Fruit fly (Drosophila melanogaster) whole organism, embryonic: Measurements from ENCODE around the gene ZnT63C.

Experiments
- Asciz ChIP-seq: fragments of 200-800 bp; sonication (Bioruptor generic); optimal IDR thresholded peaks from 2 replicates; lab custom pipeline; 2017; ENCODE audit warnings: missing biosample characterization, mild to moderate bottlenecking, missing genetic modification characterization, missing genetic modification reagents
- CG10267 ChIP-seq: fragments of 200-800 bp; sonication (Bioruptor generic); optimal IDR thresholded peaks from 2 replicates; lab custom pipeline; 2018; ENCODE audit warnings: missing biosample characterization, mild to moderate bottlenecking, missing genetic modification characterization, moderate library complexity
- CG10654 ChIP-seq: fragments of 200-800 bp; sonication (Bioruptor generic); optimal IDR thresholded peaks from 2 replicates; lab custom pipeline; 2016; ENCODE audit warnings: missing biosample characterization, missing genetic modification characterization
- CG11504 ChIP-seq: fragments of 200-800 bp; sonication (Bioruptor generic); optimal IDR thresholded peaks from 3 replicates; lab custom pipeline; 2019; ENCODE audit warnings: missing biosample characterization, mild to moderate bottlenecking, missing genetic modification characterization, moderate library complexity
- CG13624 ChIP-seq: fragments of 200-800 bp; sonication (Bioruptor generic); optimal IDR thresholded peaks from 2 replicates; lab custom pipeline; 2016; ENCODE audit warnings: missing biosample characterization, missing genetic modification characterization
- CG1529 ChIP-seq: fragments of 200-800 bp; sonication (Bioruptor generic); optimal IDR thresholded peaks from 3 replicates; lab custom pipeline; 2018; ENCODE audit warnings: missing biosample characterization, missing genetic modification characterization
- CG1602 ChIP-seq: fragments of 200-800 bp; sonication (Bioruptor generic); optimal IDR thresholded peaks from 3 replicates; lab custom pipeline; 2016; ENCODE audit warnings: missing biosample characterization, missing genetic modification characterization
- CG17186 ChIP-seq: fragments of 200-800 bp; sonication (Bioruptor generic); optimal IDR thresholded peaks from 3 replicates; lab custom pipeline; 2017; ENCODE audit warnings: missing biosample characterization, missing genetic modification reagents, missing genetic modification characterization
- CG18599 ChIP-seq: fragments of 200-800 bp; sonication (Bioruptor generic); optimal IDR thresholded peaks from 3 replicates; lab custom pipeline; 2017; ENCODE audit warnings: missing biosample characterization, missing genetic modification characterization, mild to moderate bottlenecking, moderate library complexity, missing genetic modification reagents
- CG31441 ChIP-seq: fragments of 200-800 bp; sonication (Bioruptor generic); IDR thresholded peaks from 2 replicates; pipeline ENCODE4 v1.3.6; 2022; ENCODE audit warnings: missing biosample characterization, missing genetic modification characterization
- CG6272 ChIP-seq: fragments of 200-800 bp; sonication (Bioruptor generic); IDR thresholded peaks from 2 replicates; pipeline ENCODE4 v1.3.6; 2022; ENCODE audit warnings: missing biosample characterization, missing genetic modification characterization
- CG7839 ChIP-seq: fragments of 200-800 bp; sonication (Bioruptor generic); optimal IDR thresholded peaks from 3 replicates; lab custom pipeline; 2018; ENCODE audit warnings: missing biosample characterization, mild to moderate bottlenecking, missing genetic modification characterization, moderate library complexity
- CHES-1-like ChIP-seq: fragments of 200-800 bp; sonication (Bioruptor generic); optimal IDR thresholded peaks from 2 replicates; lab custom pipeline; 2016; ENCODE audit warnings: missing biosample characterization, missing genetic modification characterization
- Chrac-16 ChIP-seq: fragments of 200-800 bp; sonication (Bioruptor generic); optimal IDR thresholded peaks from 3 replicates; lab custom pipeline; 2016; ENCODE audit warnings: missing biosample characterization, missing genetic modification characterization
- Dfd ChIP-seq, 2 experiments: fragments of >200 bp; optimal IDR thresholded peaks; 2 replicates each; lab custom pipeline; 2017; ENCODE audit warnings: missing biosample characterization in 2 of 2, missing genetic modification characterization in 2 of 2
- E2f2 ChIP-seq: fragments of 200-800 bp; sonication (Bioruptor generic); IDR thresholded peaks from 2 replicates; pipeline ENCODE4 v1.3.6; 2022; ENCODE audit warnings: missing biosample characterization, missing genetic modification characterization
- Fer2 ChIP-seq: fragments of 200-800 bp; sonication (Bioruptor generic); optimal IDR thresholded peaks from 2 replicates; lab custom pipeline; 2018; ENCODE audit warnings: missing biosample characterization, mild to moderate bottlenecking, missing genetic modification characterization, moderate library complexity
- Gug ChIP-seq: fragments of 200-800 bp; sonication (Bioruptor generic); IDR thresholded peaks from 4 replicates; pipeline ENCODE4 v1.3.6; 2022; ENCODE audit warnings: missing biosample characterization, missing genetic modification characterization
- HLH3B ChIP-seq: fragments of 200-800 bp; sonication (Bioruptor generic); IDR thresholded peaks from 2 replicates; pipeline ENCODE4 v1.3.6; 2022; ENCODE audit warnings: missing biosample characterization, missing genetic modification characterization
- HLH4C ChIP-seq: fragments of 200-800 bp; sonication (Bioruptor generic); IDR thresholded peaks from 3 replicates; pipeline ENCODE4 v1.3.6; 2022; ENCODE audit warnings: missing biosample characterization, missing genetic modification characterization; ENCODE audit not compliant: partially characterized antibody
- Mes4 ChIP-seq: fragments of 200-800 bp; sonication (Bioruptor generic); optimal IDR thresholded peaks from 2 replicates; lab custom pipeline; 2016; ENCODE audit warnings: missing biosample characterization, missing genetic modification characterization
- Myb ChIP-seq: fragments of 200-800 bp; sonication (Bioruptor generic); optimal IDR thresholded peaks from 2 replicates; lab custom pipeline; 2016; ENCODE audit warnings: missing biosample characterization, missing genetic modification characterization
- Neu2 ChIP-seq: fragments of 200-800 bp; sonication (Bioruptor generic); optimal IDR thresholded peaks from 3 replicates; lab custom pipeline; 2016; ENCODE audit warnings: missing biosample characterization, missing genetic modification characterization, borderline replicate concordance
- NfI ChIP-seq: fragments of 200-800 bp; sonication (Bioruptor generic); optimal IDR thresholded peaks from 3 replicates; lab custom pipeline; 2018; ENCODE audit warnings: missing biosample characterization, mild to moderate bottlenecking, missing genetic modification characterization, moderate library complexity
- Six4 ChIP-seq: fragments of 200-800 bp; sonication (Bioruptor generic); optimal IDR thresholded peaks from 2 replicates; lab custom pipeline; 2016; ENCODE audit warnings: missing biosample characterization, missing genetic modification characterization
- Usf ChIP-seq: fragments of 200-800 bp; sonication (Bioruptor generic); optimal IDR thresholded peaks from 2 replicates; lab custom pipeline; 2017; ENCODE audit warnings: missing genotype, missing biosample characterization, missing genetic modification characterization
- cwo ChIP-seq: fragments of 200-800 bp; sonication (Bioruptor generic); optimal IDR thresholded peaks from 3 replicates; lab custom pipeline; 2017; ENCODE audit warnings: missing biosample characterization, missing genetic modification characterization, mild to moderate bottlenecking, moderate library complexity, missing genetic modification reagents
- dimm ChIP-seq: fragments of 200-800 bp; sonication (Bioruptor generic); IDR thresholded peaks from 2 replicates; pipeline ENCODE4 v1.3.6; 2022; ENCODE audit warnings: missing biosample characterization, missing genetic modification characterization
- dm ChIP-seq: fragments of 200-800 bp; sonication (Bioruptor generic); optimal IDR thresholded peaks from 3 replicates; lab custom pipeline; 2016; ENCODE audit warnings: missing biosample characterization, missing genetic modification characterization
- emc ChIP-seq: fragments of 200-800 bp; sonication (Bioruptor generic); optimal IDR thresholded peaks from 2 replicates; lab custom pipeline; 2016; ENCODE audit warnings: missing biosample characterization, missing genetic modification characterization
- gcm2 ChIP-seq: fragments of 200-800 bp; sonication (Bioruptor generic); optimal IDR thresholded peaks from 2 replicates; lab custom pipeline; 2016; ENCODE audit warnings: missing biosample characterization, missing genetic modification characterization
- ham ChIP-seq: fragments of 200-800 bp; sonication (Bioruptor generic); IDR thresholded peaks from 2 replicates; pipeline ENCODE4 v1.3.6; 2022; ENCODE audit warnings: missing biosample characterization, missing genetic modification characterization
- hth ChIP-seq: fragments of >200 bp; optimal IDR thresholded peaks from 2 replicates; lab custom pipeline; 2017; ENCODE audit warnings: inconsistent platforms
- ind ChIP-seq: fragments of 200-800 bp; sonication (Bioruptor generic); optimal IDR thresholded peaks from 3 replicates; lab custom pipeline; 2016; ENCODE audit warnings: missing biosample characterization, missing genetic modification characterization
- insv ChIP-seq, 2 experiments: fragments of 200-800 bp; sonication (Bioruptor generic); optimal IDR thresholded peaks; 3 replicates each; lab custom pipeline; 2016 to 2018; ENCODE audit warnings: missing biosample characterization in 2 of 2, missing genetic modification characterization in 2 of 2
- jigr1 ChIP-seq: fragments of 200-800 bp; sonication (Bioruptor generic); IDR thresholded peaks from 3 replicates; pipeline ENCODE4 v1.3.6; 2022; ENCODE audit warnings: missing biosample characterization, missing genetic modification characterization
- kah ChIP-seq: fragments of 200-800 bp; sonication (Bioruptor generic); optimal IDR thresholded peaks from 2 replicates; lab custom pipeline; 2018; ENCODE audit warnings: missing biosample characterization, mild to moderate bottlenecking, missing genetic modification characterization
- lilli ChIP-seq: fragments of 200-800 bp; sonication (Bioruptor generic); optimal IDR thresholded peaks from 3 replicates; lab custom pipeline; 2016; ENCODE audit warnings: missing biosample characterization, missing genetic modification characterization
- lola ChIP-seq, 3 experiments: fragments of >200 bp in 2 of 3; fragments of 200-800 bp in 1 of 3; sonication (Bioruptor generic) in 1 of 3; optimal IDR thresholded peaks; 2 replicates each; lab custom pipeline; 2017 to 2019; ENCODE audit warnings: missing biosample characterization in 3 of 3, missing genetic modification characterization in 3 of 3, mild to moderate bottlenecking in 1 of 3, moderate library complexity in 1 of 3
- nerfin-1 ChIP-seq: fragments of 200-800 bp; sonication (Bioruptor generic); optimal IDR thresholded peaks from 3 replicates; lab custom pipeline; 2019; ENCODE audit warnings: missing biosample characterization, mild to moderate bottlenecking, missing genetic modification characterization, moderate library complexity
- nom ChIP-seq: fragments of 200-800 bp; sonication (Bioruptor generic); optimal IDR thresholded peaks from 2 replicates; lab custom pipeline; 2017; ENCODE audit warnings: missing biosample characterization, missing genetic modification characterization, mild to moderate bottlenecking, moderate library complexity, missing genetic modification reagents
- pzg ChIP-seq: fragments of 200-800 bp; sonication (Bioruptor generic); optimal IDR thresholded peaks from 3 replicates; lab custom pipeline; 2018; ENCODE audit warnings: missing biosample characterization, mild to moderate bottlenecking, missing genetic modification characterization, moderate library complexity
- sd ChIP-seq: fragments of 200-800 bp; sonication (Bioruptor generic); optimal IDR thresholded peaks from 3 replicates; lab custom pipeline; 2018; ENCODE audit warnings: missing biosample characterization, mild to moderate bottlenecking, missing genetic modification characterization, moderate library complexity
- sens-2 ChIP-seq: fragments of 200-800 bp; sonication (Bioruptor generic); IDR thresholded peaks from 2 replicates; pipeline ENCODE4 v1.3.6; 2022; ENCODE audit warnings: missing biosample characterization, missing genetic modification characterization
- slp2 ChIP-seq: fragments of 200-800 bp; sonication (Bioruptor generic); optimal IDR thresholded peaks from 2 replicates; lab custom pipeline; 2016; ENCODE audit warnings: missing biosample characterization, missing genetic modification characterization
- stc ChIP-seq: fragments of 200-800 bp; sonication (Bioruptor generic); IDR thresholded peaks from 2 replicates; pipeline ENCODE4 v1.3.6; 2022; ENCODE audit warnings: missing biosample characterization, missing genetic modification characterization
- tin ChIP-seq: fragments of 200-800 bp; sonication (Bioruptor generic); optimal IDR thresholded peaks from 3 replicates; lab custom pipeline; 2016; ENCODE audit warnings: missing biosample characterization, missing genetic modification characterization
- trh ChIP-seq: fragments of 200-800 bp; sonication (Bioruptor generic); optimal IDR thresholded peaks from 2 replicates; lab custom pipeline; 2016; ENCODE audit warnings: missing biosample characterization, missing genetic modification characterization
- ttk ChIP-seq: fragments of 200-800 bp; sonication (Bioruptor generic); IDR thresholded peaks from 2 replicates; pipeline ENCODE4 v2.1.2; 2022; ENCODE audit warnings: missing biosample characterization, missing genetic modification characterization
- tx ChIP-seq: fragments of 200-800 bp; sonication (Bioruptor generic); optimal IDR thresholded peaks from 2 replicates; lab custom pipeline; 2016; ENCODE audit warnings: missing biosample characterization, missing genetic modification characterization

The ZnT63C gene

dm6 chr3L:3319992-3320732 lies 16.7 kb downstream of the ZnT63C start (continued):
- TF ChIP-seq Neu2 (GFP tag; lab: Kevin White, UChicago) (no peak), nom (no peak), jigr1 (GFP tag; lab: Robert Waterston, UW) (no peak), lola (GFP tag; optimal IDR thresholded peaks at IDR 0.05; lab: Kevin White, UChicago) (no peak), CG10654 (GFP tag; lab: Kevin White, UChicago) (no peak), kah (no peak), CG10267 (tag; lab: Kevin White, UChicago) (no peak), Chrac-16 (no peak), CG1529 (no peak), CG1602 (no peak), Myb (no peak), cwo (GFP tag; lab: Kevin White, UChicago) (peak; percentile 58), pzg (GFP tag; lab: Kevin White, UChicago) (no peak), ttk (GFP tag; lab: Robert Waterston, UW) (no peak), gcm2 (GFP tag; lab: Kevin White, UChicago) (no peak), Asciz (GFP tag; lab: Kevin White, UChicago) (no peak), emc (GFP tag; lab: Kevin White, UChicago) (no peak), dimm (GFP tag; lab: Robert Waterston, UW) (no peak), CG6272 (GFP tag; lab: Robert Waterston, UW) (no peak), tin (GFP tag; lab: Kevin White, UChicago) (no peak), hth (lab: Kevin White, UChicago) (no peak), sd (tag; lab: Kevin White, UChicago) (peak; percentile 92), CHES-1-like (no peak), Six4 (GFP tag; lab: Kevin White, UChicago) (no peak), Mes4 (GFP tag; lab: Kevin White, UChicago) (no peak), CG11504 (tag; lab: Kevin White, UChicago) (no peak), Usf (GFP tag; lab: Kevin White, UChicago) (no peak), HLH3B (GFP tag; lab: Robert Waterston, UW) (no peak), CG17186 (GFP tag; lab: Kevin White, UChicago) (no peak), tx (GFP tag; lab: Kevin White, UChicago) (no peak), CG13624 (GFP tag; lab: Kevin White, UChicago) (no peak), dm (GFP tag; lab: Kevin White, UChicago) (no peak), stc (peak; percentile 13; the same call in 1 of the 2 replicates), HLH4C (no peak), ind (peak; percentile 39), nerfin-1 (tag; lab: Kevin White, UChicago) (no peak), Gug (GFP tag; lab: Robert Waterston, UW) (peak; percentile 6; the same call in 1 of the 4 replicates), insv (GFP tag; optimal IDR thresholded peaks at IDR 0.05; lab: Kevin White, UChicago) (no peak), slp2 (GFP tag; lab: Kevin White, UChicago) (no peak), lilli (GFP tag; lab: Kevin White, UChicago) (peak; percentile 50), Fer2 (no peak), E2f2 (GFP tag; lab: Robert Waterston, UW) (peak; percentile 7; the same call in 1 of the 2 replicates), NfI (peak; percentile 3), ham (GFP tag; lab: Robert Waterston, UW) (no peak), sens-2 (GFP tag; lab: Robert Waterston, UW) (no peak), Dfd (GFP tag; optimal IDR thresholded peaks at IDR 0.05; lab: Kevin White, UChicago) (no peak), trh (GFP tag; lab: Kevin White, UChicago) (no peak), CG7839 (tag; lab: Kevin White, UChicago) (peak; percentile 42), CG31441 (GFP tag; lab: Robert Waterston, UW) (no peak), CG18599 (peak; percentile 69)
